Worm (Caenorhabditis elegans): ENCODE data around the gene unk-1.

DNA sequence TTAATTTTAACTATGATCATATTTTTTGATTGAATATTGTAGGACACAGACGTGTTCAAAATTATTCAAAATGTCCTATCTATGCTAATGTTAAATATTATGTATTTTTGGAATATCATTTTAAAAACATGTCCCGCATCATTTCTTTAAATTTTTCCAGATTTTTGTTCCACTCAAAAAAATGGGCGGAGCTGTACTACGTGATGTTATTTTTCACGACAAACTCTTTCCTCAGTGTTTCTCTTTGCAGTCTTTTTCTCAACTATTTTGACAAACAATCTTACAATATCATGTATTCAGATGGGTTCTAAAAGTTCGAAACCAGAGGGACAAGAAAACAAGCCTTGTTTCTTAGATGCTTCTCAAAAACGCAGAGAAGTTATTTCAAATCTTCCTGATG, 38.4 kb upstream of the unk-1 start, which contains the start of gene F45E1.5:
- TF ChIP-seq dao-5 (tag; optimal IDR thresholded peaks at IDR 0.05) (no peak), him-1 (tag; optimal IDR thresholded peaks at IDR 0.05) (no peak), W03F9.2 (tag; optimal IDR thresholded peaks at IDR 0.05) (no peak)

All from whole organism, L4/young adult.